Comparison of ENCODE assay signal across 2 fruit fly cellular contexts in the genomic region with DNA sequence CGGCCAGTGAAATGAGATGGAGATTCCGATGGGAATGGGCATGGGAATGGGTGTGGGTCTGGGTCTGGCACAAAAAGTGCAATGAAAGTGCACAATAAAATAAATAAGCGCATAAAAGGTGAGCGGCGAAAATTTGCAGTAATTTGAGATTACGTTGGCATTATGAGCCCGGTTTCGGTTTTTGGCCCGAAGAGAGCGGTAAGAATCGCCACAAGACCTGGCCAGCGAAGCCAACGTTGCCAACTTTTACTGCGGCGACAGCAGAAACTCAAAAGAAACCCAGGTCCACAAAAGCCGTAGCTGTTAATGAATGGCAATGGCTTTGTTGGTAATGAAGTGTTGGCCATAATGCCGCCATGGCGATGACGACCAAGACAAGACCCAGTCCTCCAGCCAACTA.
TF ChIP-seq lines count a peak whose summit lies in the region.

No protein-coding gene starts in this region.

TF ChIP-seq in whole organism, adult, 20 proteins besides CTCF, POLR2A, EP300 and RAD21:
- TF ChIP-seq CG1620 (GFP tag; optimal IDR thresholded peaks at IDR 0.05; lab: Kevin White, UChicago) (no peak), tj (GFP tag; optimal IDR thresholded peaks at IDR 0.05; lab: Kevin White, UChicago) (peak; percentile 92)

TF ChIP-seq in whole organism, prepupa, 60 proteins besides CTCF, POLR2A, EP300 and RAD21:
- no peak for TF ChIP-seq CG10669 (GFP tag; optimal IDR thresholded peaks at IDR 0.05; lab: Kevin White, UChicago)
- no peak for TF ChIP-seq fd59A (GFP tag; optimal IDR thresholded peaks at IDR 0.05; lab: Kevin White, UChicago)
- TF ChIP-seq svp (GFP tag; lab: Kevin White, UChicago), result peak; percentile 10
